Worm (Caenorhabditis elegans): ENCODE results near the gene C44H4.6.

DNA sequence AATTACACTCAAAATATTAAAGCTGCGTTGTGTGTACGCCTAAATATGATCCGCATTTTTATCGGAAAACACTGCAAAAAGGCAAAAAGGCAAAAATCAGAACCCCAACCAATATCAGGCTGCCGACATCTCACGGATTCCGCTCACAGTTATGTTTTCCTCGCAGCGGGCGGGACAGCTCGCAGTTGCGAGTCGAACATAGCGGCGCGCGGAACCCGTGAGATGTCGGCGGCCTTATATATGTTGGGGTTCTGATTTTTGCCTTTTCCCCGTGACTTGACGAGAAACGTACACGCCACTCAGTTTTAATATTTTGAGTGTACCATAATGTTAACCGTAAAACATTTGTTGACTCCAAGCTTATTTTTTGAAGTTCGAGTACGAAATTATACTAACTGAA, 38.3 kb upstream of the C44H4.6 start:
- TF ChIP-seq dao-5 (tag; optimal IDR thresholded peaks at IDR 0.05): no peak
- TF ChIP-seq W03F9.2 (tag; optimal IDR thresholded peaks at IDR 0.05): no peak

Data from whole organism, L4/young adult.